Fruit fly (Drosophila melanogaster) whole organism, embryonic: ENCODE data around the gene Tmtc4.
A peak's percentile ranks its signal among the peaks of the same experiment; 100 is the strongest.

Experiments
- B-H1 ChIP-seq: fragments of 200-800 bp; sonication (Bioruptor generic); IDR thresholded peaks from 3 replicates; pipeline ENCODE4 v1.3.6; 2022; ENCODE audit warnings: missing biosample characterization, missing genetic modification characterization
- Bdp1 ChIP-seq: fragments of 200-800 bp; sonication (Bioruptor generic); optimal IDR thresholded peaks from 3 replicates; lab custom pipeline; 2016; ENCODE audit warnings: missing biosample characterization, missing genetic modification characterization
- CG10267 ChIP-seq: fragments of 200-800 bp; sonication (Bioruptor generic); optimal IDR thresholded peaks from 2 replicates; lab custom pipeline; 2018; ENCODE audit warnings: missing biosample characterization, mild to moderate bottlenecking, missing genetic modification characterization, moderate library complexity
- CG11093 ChIP-seq: fragments of 200-800 bp; sonication (Bioruptor generic); IDR thresholded peaks from 3 replicates; pipeline ENCODE4 v1.3.6; 2022; ENCODE audit warnings: missing biosample characterization, missing genetic modification characterization
- CG11456 ChIP-seq: fragments of 200-800 bp; sonication (Bioruptor generic); IDR thresholded peaks from 3 replicates; pipeline ENCODE4 v1.3.6; 2022; ENCODE audit warnings: missing biosample characterization, missing genetic modification characterization
- CG12104 ChIP-seq: fragments of 200-800 bp; sonication (Bioruptor generic); optimal IDR thresholded peaks from 3 replicates; lab custom pipeline; 2016; ENCODE audit warnings: missing biosample characterization, missing genetic modification characterization
- CG1233 ChIP-seq: fragments of 200-800 bp; sonication (Bioruptor generic); optimal IDR thresholded peaks from 4 replicates; lab custom pipeline; 2018; ENCODE audit warnings: missing biosample characterization, mild to moderate bottlenecking, missing genetic modification characterization
- CG12744 ChIP-seq: fragments of 200-800 bp; sonication (Bioruptor generic); optimal IDR thresholded peaks from 2 replicates; lab custom pipeline; 2016; ENCODE audit warnings: missing biosample characterization, missing genetic modification characterization
- CG13424 ChIP-seq: fragments of 200-800 bp; sonication (Bioruptor generic); optimal IDR thresholded peaks from 2 replicates; lab custom pipeline; 2019; ENCODE audit warnings: missing biosample characterization, mild to moderate bottlenecking, missing genetic modification characterization, moderate library complexity
- CG14050 ChIP-seq: fragments of 200-800 bp; sonication (Bioruptor generic); IDR thresholded peaks from 3 replicates; pipeline ENCODE4 v1.3.6; 2022; ENCODE audit warnings: missing biosample characterization, missing genetic modification characterization
- CG1602 ChIP-seq: fragments of 200-800 bp; sonication (Bioruptor generic); optimal IDR thresholded peaks from 3 replicates; lab custom pipeline; 2016; ENCODE audit warnings: missing biosample characterization, missing genetic modification characterization
- CG17568 ChIP-seq: fragments of 200-800 bp; sonication (Bioruptor generic); optimal IDR thresholded peaks from 2 replicates; lab custom pipeline; 2018; ENCODE audit warnings: missing biosample characterization, mild to moderate bottlenecking, missing genetic modification characterization, moderate library complexity
- CG17802 ChIP-seq: fragments of 200-800 bp; sonication (Bioruptor generic); optimal IDR thresholded peaks from 2 replicates; lab custom pipeline; 2018; ENCODE audit warnings: missing biosample characterization, mild to moderate bottlenecking, missing genetic modification characterization, moderate library complexity
- CG1792 ChIP-seq: fragments of 200-800 bp; sonication (Bioruptor generic); optimal IDR thresholded peaks from 2 replicates; lab custom pipeline; 2016; ENCODE audit warnings: missing biosample characterization, missing genetic modification characterization
- CG18262 ChIP-seq: fragments of 200-800 bp; optimal IDR thresholded peaks from 3 replicates; lab custom pipeline; 2019; ENCODE audit warnings: missing biosample characterization, mild to moderate bottlenecking, missing genetic modification characterization, moderate library complexity
- CG18764 ChIP-seq: fragments of 200-800 bp; sonication (Bioruptor generic); optimal IDR thresholded peaks from 3 replicates; lab custom pipeline; 2016; ENCODE audit warnings: missing biosample characterization, missing genetic modification characterization
- CG31441 ChIP-seq: fragments of 200-800 bp; sonication (Bioruptor generic); IDR thresholded peaks from 2 replicates; pipeline ENCODE4 v1.3.6; 2022; ENCODE audit warnings: missing biosample characterization, missing genetic modification characterization
- CG33557 ChIP-seq: fragments of 200-800 bp; sonication (Bioruptor generic); optimal IDR thresholded peaks from 2 replicates; lab custom pipeline; 2019; ENCODE audit warnings: missing biosample characterization, mild to moderate bottlenecking, missing genetic modification characterization, moderate library complexity
- CG34422 ChIP-seq: fragments of 200-800 bp; sonication (Bioruptor generic); IDR thresholded peaks from 3 replicates; pipeline ENCODE4 v1.3.6; 2022; ENCODE audit warnings: missing biosample characterization, missing genetic modification characterization
- CG6175 ChIP-seq: fragments of 200-800 bp; sonication (Bioruptor generic); IDR thresholded peaks from 3 replicates; pipeline ENCODE4 v1.3.6; 2022; ENCODE audit warnings: missing biosample characterization, missing genetic modification characterization
- CG6272 ChIP-seq: fragments of 200-800 bp; sonication (Bioruptor generic); IDR thresholded peaks from 2 replicates; pipeline ENCODE4 v1.3.6; 2022; ENCODE audit warnings: missing biosample characterization, missing genetic modification characterization
- CG6683 ChIP-seq: fragments of 200-800 bp; sonication (Bioruptor generic); optimal IDR thresholded peaks from 2 replicates; lab custom pipeline; 2017; ENCODE audit warnings: missing biosample characterization, mild to moderate bottlenecking, missing genetic modification characterization, missing genetic modification reagents
- CG7786 ChIP-seq: fragments of 200-800 bp; sonication (Bioruptor generic); optimal IDR thresholded peaks from 2 replicates; lab custom pipeline; 2016; ENCODE audit warnings: missing biosample characterization, missing genetic modification characterization
- CG9215 ChIP-seq: fragments of 200-800 bp; sonication (Bioruptor generic); IDR thresholded peaks from 2 replicates; pipeline ENCODE4 v1.3.6; 2022; ENCODE audit warnings: missing biosample characterization, missing genetic modification characterization
- Chrac-16 ChIP-seq: fragments of 200-800 bp; sonication (Bioruptor generic); optimal IDR thresholded peaks from 3 replicates; lab custom pipeline; 2016; ENCODE audit warnings: missing biosample characterization, missing genetic modification characterization
- CoRest ChIP-seq: fragments of 200-800 bp; sonication (Bioruptor generic); optimal IDR thresholded peaks from 3 replicates; lab custom pipeline; 2018; ENCODE audit warnings: missing biosample characterization, mild to moderate bottlenecking, missing genetic modification characterization, moderate library complexity
- Dip2 ChIP-seq: fragments of 200-800 bp; sonication (Bioruptor generic); IDR thresholded peaks from 2 replicates; pipeline ENCODE4 v1.3.6; 2022; ENCODE audit warnings: missing biosample characterization, missing genetic modification characterization
- Dref ChIP-seq: fragments of 200-800 bp; sonication (Bioruptor generic); IDR thresholded peaks from 2 replicates; pipeline ENCODE4 v1.3.6; 2022; ENCODE audit warnings: missing biosample characterization, missing genetic modification characterization
- Lim3 ChIP-seq: fragments of 200-800 bp; sonication (Bioruptor generic); IDR thresholded peaks from 2 replicates; pipeline ENCODE4 v1.3.6; 2022; ENCODE audit warnings: missing biosample characterization, missing genetic modification characterization
- Lpt ChIP-seq: fragments of >200 bp; optimal IDR thresholded peaks from 2 replicates; lab custom pipeline; 2018; ENCODE audit warnings: missing biosample characterization, missing genetic modification characterization
- Meics ChIP-seq: fragments of 200-800 bp; sonication (Bioruptor generic); optimal IDR thresholded peaks from 2 replicates; lab custom pipeline; 2017; ENCODE audit warnings: missing biosample characterization, mild to moderate bottlenecking, missing genetic modification characterization
- Mes4 ChIP-seq: fragments of 200-800 bp; sonication (Bioruptor generic); optimal IDR thresholded peaks from 2 replicates; lab custom pipeline; 2016; ENCODE audit warnings: missing biosample characterization, missing genetic modification characterization
- NFAT ChIP-seq: fragments of 200-800 bp; sonication (Bioruptor generic); IDR thresholded peaks from 2 replicates; pipeline ENCODE4 v1.3.6; 2022; ENCODE audit warnings: missing biosample characterization, missing genetic modification characterization
- Ssrp ChIP-seq: fragments of 200-800 bp; sonication (Bioruptor generic); optimal IDR thresholded peaks from 2 replicates; lab custom pipeline; 2018; ENCODE audit warnings: missing biosample characterization, mild to moderate bottlenecking, missing genetic modification characterization, moderate library complexity
- Taf1 ChIP-seq: fragments of 200-800 bp; sonication (Bioruptor generic); IDR thresholded peaks from 2 replicates; pipeline ENCODE4 v1.3.6; 2022; ENCODE audit warnings: missing biosample characterization, missing genetic modification characterization
- ara ChIP-seq: fragments of 200-800 bp; sonication (Bioruptor generic); IDR thresholded peaks from 2 replicates; pipeline ENCODE4 v1.3.6; 2022; ENCODE audit warnings: missing biosample characterization, missing genetic modification characterization
- bbx ChIP-seq: fragments of 200-800 bp; sonication (Bioruptor generic); IDR thresholded peaks from 2 replicates; pipeline ENCODE4 v1.3.6; 2022; ENCODE audit warnings: missing biosample characterization, missing genetic modification characterization; ENCODE audit not compliant: partially characterized antibody
- bigmax ChIP-seq: fragments of 200-800 bp; sonication (Bioruptor generic); optimal IDR thresholded peaks from 2 replicates; lab custom pipeline; 2018; ENCODE audit warnings: missing biosample characterization, mild to moderate bottlenecking, missing genetic modification characterization
- chif ChIP-seq, 2 experiments: fragments of 200-800 bp; sonication (Bioruptor generic); optimal IDR thresholded peaks; 3 replicates each; lab custom pipeline; 2016; ENCODE audit warnings: missing biosample characterization in 2 of 2, missing genetic modification characterization in 2 of 2
- dan ChIP-seq: fragments of 200-800 bp; sonication (Bioruptor generic); IDR thresholded peaks from 2 replicates; pipeline ENCODE4 v1.3.6; 2022; ENCODE audit warnings: missing biosample characterization, missing genetic modification characterization
- disco-r ChIP-seq: fragments of 200-800 bp; sonication (Bioruptor generic); optimal IDR thresholded peaks from 2 replicates; lab custom pipeline; 2016; ENCODE audit warnings: missing biosample characterization, missing genetic modification characterization
- grn ChIP-seq: fragments of 200-800 bp; sonication (Bioruptor generic); optimal IDR thresholded peaks from 3 replicates; lab custom pipeline; 2017; ENCODE audit warnings: missing biosample characterization, missing genetic modification characterization
- gro ChIP-seq: fragments of 200-800 bp; sonication (Bioruptor generic); optimal IDR thresholded peaks from 2 replicates; lab custom pipeline; 2016; ENCODE audit warnings: missing biosample characterization, missing genetic modification characterization
- hkb ChIP-seq, 2 experiments: fragments of 200-800 bp in 1 of 2; fragments of >200 bp in 1 of 2; sonication (Bioruptor generic) in 1 of 2; IDR thresholded peaks in 1 of 2; optimal IDR thresholded peaks in 1 of 2; 2 replicates each; pipeline versions ENCODE4 v1.3.6 to Lab custom; 2017 to 2022; ENCODE audit warnings: missing biosample characterization in 1 of 2, missing genetic modification characterization in 1 of 2
- klu ChIP-seq: fragments of 200-800 bp; sonication (Bioruptor generic); IDR thresholded peaks from 2 replicates; pipeline ENCODE4 v1.3.6; 2022; ENCODE audit warnings: missing biosample characterization, missing genetic modification characterization
- otp ChIP-seq: fragments of 200-800 bp; sonication (Bioruptor generic); IDR thresholded peaks from 3 replicates; pipeline ENCODE4, ENCODE4 v1.3.6; 2022; ENCODE audit warnings: missing biosample characterization, missing genetic modification characterization
- p53 ChIP-seq: fragments of 200-800 bp; sonication (Bioruptor generic); optimal IDR thresholded peaks from 2 replicates; lab custom pipeline; 2016; ENCODE audit warnings: missing biosample characterization, missing genetic modification characterization
- sisA ChIP-seq: fragments of 200-800 bp; sonication (Bioruptor generic); IDR thresholded peaks from 2 replicates; pipeline ENCODE4 v1.3.6; 2022; ENCODE audit warnings: missing biosample characterization, missing genetic modification characterization
- vfl ChIP-seq: fragments of 200-800 bp; sonication (Bioruptor generic); optimal IDR thresholded peaks from 2 replicates; lab custom pipeline; 2016; ENCODE audit warnings: missing biosample characterization, missing genetic modification characterization

Tmtc4 gene

DNA sequence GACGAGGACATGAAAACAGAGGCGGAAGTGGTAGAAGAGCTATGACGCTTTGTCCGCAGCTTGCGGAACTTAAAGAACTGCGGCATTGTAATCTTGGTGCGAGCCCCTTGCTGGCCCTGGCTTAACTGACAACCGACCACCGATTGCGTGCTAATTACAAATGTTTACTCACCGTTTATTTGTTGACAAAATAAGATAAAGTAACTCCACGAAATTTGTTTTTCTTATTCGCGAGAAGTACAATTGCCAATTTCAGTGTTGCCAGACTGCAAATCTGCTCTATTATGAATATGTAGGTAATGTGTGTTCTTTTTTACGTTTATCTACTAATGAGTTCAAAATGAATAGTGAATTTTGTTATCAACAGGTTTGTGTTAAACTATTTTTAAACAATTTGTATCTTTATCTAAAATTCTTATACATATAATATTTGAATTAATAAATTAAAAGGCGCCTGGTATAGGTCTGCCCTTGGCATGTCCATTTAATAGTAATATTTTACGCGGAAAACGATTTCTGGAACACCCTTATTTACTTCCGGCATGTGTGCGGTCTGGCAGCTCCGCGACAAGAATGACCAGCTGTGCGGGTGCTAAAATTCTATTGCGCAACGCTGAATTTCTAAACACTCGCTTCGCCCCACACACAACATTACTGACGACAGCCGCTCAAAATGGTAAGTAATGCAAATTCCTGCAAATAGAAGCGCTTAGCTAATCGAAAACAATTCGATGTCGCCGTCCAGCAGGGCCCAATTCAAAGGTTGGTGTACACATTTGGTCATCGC, 5.8 kb downstream of the Tmtc4 start, which contains the start of the genes Atg4b and Hibch (continued):
- TF ChIP-seq CG18262 (tag; lab: Kevin White, UChicago) = peak; percentile 87
- TF ChIP-seq bbx (GFP tag; lab: Robert Waterston, UW) = peak; percentile 39; the same call in 1 of the 2 replicates
- TF ChIP-seq CG17568 (GFP tag; lab: Kevin White, UChicago) = no peak
- TF ChIP-seq CG11093 (GFP tag; lab: Robert Waterston, UW) = peak; percentile 73; the same call in 2 of the 3 replicates
- peak; percentile 87 for TF ChIP-seq klu (GFP tag; lab: Robert Waterston, UW)
- TF ChIP-seq dan = peak; percentile 57
- peak; percentile 61; the same call in 1 of the 2 replicates for TF ChIP-seq Taf1 (GFP tag; lab: Robert Waterston, UW)
- TF ChIP-seq CG6683 (GFP tag; lab: Kevin White, UChicago) = peak; percentile 68
- peak; percentile 91 for TF ChIP-seq CG13424
- TF ChIP-seq NFAT = peak; percentile 82
- TF ChIP-seq Dip2 = no peak
- TF ChIP-seq CG14050 = peak; percentile 63; the same call in 2 of the 3 replicates
- TF ChIP-seq CG12104 (GFP tag; lab: Kevin White, UChicago) = peak; percentile 79
- no peak for TF ChIP-seq p53 (GFP tag; lab: Kevin White, UChicago)
- TF ChIP-seq CG11456 (GFP tag; lab: Robert Waterston, UW) = peak; percentile 90
- peak; percentile 43 for TF ChIP-seq vfl (GFP tag; lab: Kevin White, UChicago)
- no peak for TF ChIP-seq CG12744 (GFP tag; lab: Kevin White, UChicago)
- peak; percentile 91 for TF ChIP-seq CG34422
- TF ChIP-seq CG1233 (GFP tag; lab: Kevin White, UChicago) = peak; percentile 80
- TF ChIP-seq hkb (optimal IDR thresholded peaks at IDR 0.05; lab: Kevin White, UChicago) = no peak
- TF ChIP-seq hkb (GFP tag; IDR thresholded peaks at IDR 0.05; lab: Robert Waterston, UW) = peak; percentile 57; the same call in 1 of the 2 replicates
- peak; percentile 81 for TF ChIP-seq CG10267 (tag; lab: Kevin White, UChicago)
- TF ChIP-seq Ssrp (tag; lab: Kevin White, UChicago) = peak; percentile 85
- TF ChIP-seq Lim3 (GFP tag; lab: Robert Waterston, UW) = 0 out of 2 replicates have a peak, but pooled peaks have one; percentile 25
- peak; percentile 66 for TF ChIP-seq B-H1
- peak; percentile 36; the same call in 1 of the 2 replicates for TF ChIP-seq Dref (GFP tag; lab: Robert Waterston, UW)
- no peak for TF ChIP-seq grn (GFP tag; lab: Kevin White, UChicago)
- TF ChIP-seq otp (GFP tag; lab: Robert Waterston, UW) = no peak
- TF ChIP-seq Meics = peak; percentile 90
- TF ChIP-seq Mes4 = no peak
- no peak for TF ChIP-seq CG1792 (GFP tag; lab: Kevin White, UChicago)
- no peak for TF ChIP-seq chif (GFP tag; optimal IDR thresholded peaks at IDR 0.05; lab: Kevin White, UChicago)
- no peak for TF ChIP-seq Lpt (GFP tag; lab: Kevin White, UChicago)
- TF ChIP-seq CG9215 (GFP tag; lab: Robert Waterston, UW) = peak; percentile 86
- TF ChIP-seq CG18764 = peak; percentile 73
- peak; percentile 93 for TF ChIP-seq CoRest (tag; lab: Kevin White, UChicago)
- TF ChIP-seq ara (GFP tag; lab: Robert Waterston, UW) = peak; percentile 71; the same call in 1 of the 2 replicates
- TF ChIP-seq disco-r (GFP tag; lab: Kevin White, UChicago) = no peak
- peak; percentile 84 for TF ChIP-seq CG33557 (GFP tag; lab: Kevin White, UChicago)
- TF ChIP-seq CG6175 (GFP tag; lab: Robert Waterston, UW) = peak; percentile 60; the same call in 2 of the 3 replicates
- TF ChIP-seq CG7786 (GFP tag; lab: Kevin White, UChicago) = no peak
- TF ChIP-seq gro (GFP tag; lab: Kevin White, UChicago) = no peak
- peak; percentile 93 for TF ChIP-seq CG31441
- peak; percentile 79 for TF ChIP-seq Chrac-16
- TF ChIP-seq CG6272 (GFP tag; lab: Robert Waterston, UW) = peak; percentile 77
- TF ChIP-seq sisA (GFP tag; lab: Robert Waterston, UW) = peak; percentile 84
- peak; percentile 82 for TF ChIP-seq CG1602 (GFP tag; lab: Kevin White, UChicago)
- TF ChIP-seq CG17802 (tag; lab: Kevin White, UChicago) = peak; percentile 23
- no peak for TF ChIP-seq bigmax (GFP tag; lab: Kevin White, UChicago)
- TF ChIP-seq Bdp1 = peak; percentile 26
